Fruit fly (Drosophila melanogaster) whole organism, embryonic: ENCODE results near the gene Nab2.

Experiments
- Antp ChIP-seq: fragments of 200-800 bp; sonication (Bioruptor generic); optimal IDR thresholded peaks from 3 replicates; lab custom pipeline; 2016; ENCODE audit warnings: missing biosample characterization, missing genetic modification characterization
- CG10267 ChIP-seq: fragments of 200-800 bp; sonication (Bioruptor generic); optimal IDR thresholded peaks from 2 replicates; lab custom pipeline; 2018; ENCODE audit warnings: missing biosample characterization, mild to moderate bottlenecking, missing genetic modification characterization, moderate library complexity
- CG10543 ChIP-seq: fragments of 200-800 bp; sonication (Bioruptor generic); optimal IDR thresholded peaks from 3 replicates; lab custom pipeline; 2017; ENCODE audit warnings: missing biosample characterization, mild to moderate bottlenecking, missing genetic modification characterization, moderate library complexity
- CG10979 ChIP-seq: fragments of 200-800 bp; sonication (Bioruptor generic); optimal IDR thresholded peaks from 2 replicates; lab custom pipeline; 2018; ENCODE audit warnings: missing biosample characterization, mild to moderate bottlenecking, missing genetic modification characterization, moderate library complexity
- CG11723 ChIP-seq: fragments of 200-800 bp; sonication (Bioruptor generic); optimal IDR thresholded peaks from 2 replicates; lab custom pipeline; 2017; ENCODE audit warnings: missing biosample characterization, mild to moderate bottlenecking, missing genetic modification characterization
- CG12744 ChIP-seq: fragments of 200-800 bp; sonication (Bioruptor generic); optimal IDR thresholded peaks from 2 replicates; lab custom pipeline; 2016; ENCODE audit warnings: missing biosample characterization, missing genetic modification characterization
- CG12769 ChIP-seq: fragments of 200-800 bp; sonication (Bioruptor generic); optimal IDR thresholded peaks from 2 replicates; lab custom pipeline; 2019; ENCODE audit warnings: missing biosample characterization, mild to moderate bottlenecking, missing genetic modification characterization, moderate library complexity
- CG13123 ChIP-seq: fragments of 200-800 bp; sonication (Bioruptor generic); optimal IDR thresholded peaks from 2 replicates; lab custom pipeline; 2016; ENCODE audit warnings: missing biosample characterization, missing genetic modification characterization
- CG13424 ChIP-seq: fragments of 200-800 bp; sonication (Bioruptor generic); optimal IDR thresholded peaks from 2 replicates; lab custom pipeline; 2019; ENCODE audit warnings: missing biosample characterization, mild to moderate bottlenecking, missing genetic modification characterization, moderate library complexity
- CG14860 ChIP-seq: fragments of 200-800 bp; sonication (Bioruptor generic); IDR thresholded peaks from 3 replicates; pipeline ENCODE4 v1.3.6; 2022; ENCODE audit warnings: missing biosample characterization, missing genetic modification characterization; ENCODE audit not compliant: partially characterized antibody
- CG15073 ChIP-seq: fragments of 200-800 bp; sonication (Bioruptor generic); optimal IDR thresholded peaks from 2 replicates; lab custom pipeline; 2016; ENCODE audit warnings: missing biosample characterization, missing genetic modification characterization
- CG1832 ChIP-seq: fragments of 200-800 bp; sonication (Bioruptor generic); optimal IDR thresholded peaks from 2 replicates; lab custom pipeline; 2017; ENCODE audit warnings: missing biosample characterization, mild to moderate bottlenecking, missing genetic modification characterization, inconsistent platforms
- CG2199 ChIP-seq: fragments of 200-800 bp; sonication (Bioruptor generic); IDR thresholded peaks from 3 replicates; pipeline ENCODE4 v1.3.6; 2022; ENCODE audit warnings: missing biosample characterization, missing genetic modification characterization
- CG2875 ChIP-seq: fragments of 200-800 bp; sonication (Bioruptor generic); optimal IDR thresholded peaks from 2 replicates; lab custom pipeline; 2017; ENCODE audit warnings: missing biosample characterization, mild to moderate bottlenecking, missing genetic modification characterization, missing genetic modification reagents
- CG33213 ChIP-seq: fragments of 200-800 bp; sonication (Bioruptor generic); optimal IDR thresholded peaks from 3 replicates; lab custom pipeline; 2016; ENCODE audit warnings: missing biosample characterization, missing genetic modification characterization
- CG3726 ChIP-seq: fragments of 200-800 bp; sonication (Bioruptor generic); IDR thresholded peaks from 3 replicates; pipeline ENCODE4, ENCODE4 v1.3.6; 2022; ENCODE audit warnings: missing biosample characterization, missing genetic modification characterization
- CG5180 ChIP-seq: fragments of 200-800 bp; sonication (Bioruptor generic); optimal IDR thresholded peaks from 3 replicates; lab custom pipeline; 2017; ENCODE audit warnings: missing biosample characterization, missing genetic modification characterization, mild to moderate bottlenecking, moderate library complexity, missing genetic modification reagents
- CG6254 ChIP-seq: fragments of 200-800 bp; sonication (Bioruptor generic); optimal IDR thresholded peaks from 3 replicates; lab custom pipeline; 2017; ENCODE audit warnings: mild to moderate bottlenecking, missing biosample characterization, missing genetic modification reagents, missing genetic modification characterization
- CG7786 ChIP-seq: fragments of 200-800 bp; sonication (Bioruptor generic); optimal IDR thresholded peaks from 2 replicates; lab custom pipeline; 2016; ENCODE audit warnings: missing biosample characterization, missing genetic modification characterization
- CG7987 ChIP-seq: fragments of 200-800 bp; sonication (Bioruptor generic); optimal IDR thresholded peaks from 2 replicates; lab custom pipeline; 2018; ENCODE audit warnings: missing biosample characterization, mild to moderate bottlenecking, missing genetic modification characterization, moderate library complexity
- CG8359 ChIP-seq: fragments of 200-800 bp; sonication (Bioruptor generic); optimal IDR thresholded peaks from 2 replicates; lab custom pipeline; 2017; ENCODE audit warnings: missing biosample characterization, mild to moderate bottlenecking, missing genetic modification characterization, borderline replicate concordance
- Fer1 ChIP-seq: fragments of 200-800 bp; sonication (Bioruptor generic); optimal IDR thresholded peaks from 2 replicates; lab custom pipeline; 2017; ENCODE audit warnings: missing biosample characterization, mild to moderate bottlenecking, missing genetic modification characterization
- HLH54F ChIP-seq: fragments of 200-800 bp; sonication (Bioruptor generic); optimal IDR thresholded peaks from 3 replicates; lab custom pipeline; 2016; ENCODE audit warnings: missing biosample characterization, missing genetic modification characterization
- Hsf ChIP-seq: fragments of 200-800 bp; sonication (Bioruptor generic); optimal IDR thresholded peaks from 3 replicates; lab custom pipeline; 2016; ENCODE audit warnings: missing biosample characterization, missing genetic modification characterization
- MESR4 ChIP-seq: fragments of 200-800 bp; sonication (Bioruptor generic); optimal IDR thresholded peaks from 2 replicates; lab custom pipeline; 2018; ENCODE audit warnings: missing biosample characterization, mild to moderate bottlenecking, missing genetic modification characterization, moderate library complexity
- MTF-1 ChIP-seq: fragments of 200-800 bp; sonication (Bioruptor generic); optimal IDR thresholded peaks from 2 replicates; lab custom pipeline; 2018; ENCODE audit warnings: missing biosample characterization, mild to moderate bottlenecking, missing genetic modification characterization, borderline replicate concordance
- Ptx1 ChIP-seq: fragments of 200-800 bp; sonication (Bioruptor generic); IDR thresholded peaks from 2 replicates; pipeline ENCODE4 v1.3.6; 2022; ENCODE audit warnings: missing biosample characterization, missing genetic modification characterization
- Six4 ChIP-seq: fragments of 200-800 bp; sonication (Bioruptor generic); optimal IDR thresholded peaks from 2 replicates; lab custom pipeline; 2016; ENCODE audit warnings: missing biosample characterization, missing genetic modification characterization
- Sry-β ChIP-seq: fragments of 200-800 bp; sonication (Bioruptor generic); optimal IDR thresholded peaks from 2 replicates; lab custom pipeline; 2018; ENCODE audit warnings: missing biosample characterization, mild to moderate bottlenecking, missing genetic modification characterization, moderate library complexity
- Taf1 ChIP-seq: fragments of 200-800 bp; sonication (Bioruptor generic); IDR thresholded peaks from 2 replicates; pipeline ENCODE4 v1.3.6; 2022; ENCODE audit warnings: missing biosample characterization, missing genetic modification characterization
- al ChIP-seq: fragments of 200-800 bp; sonication (Bioruptor generic); IDR thresholded peaks from 2 replicates; pipeline ENCODE4 v1.3.6; 2022; ENCODE audit warnings: missing biosample characterization, missing genetic modification characterization
- bigmax ChIP-seq: fragments of 200-800 bp; sonication (Bioruptor generic); optimal IDR thresholded peaks from 2 replicates; lab custom pipeline; 2018; ENCODE audit warnings: missing biosample characterization, mild to moderate bottlenecking, missing genetic modification characterization
- chn ChIP-seq: fragments of 200-800 bp; sonication (Bioruptor generic); optimal IDR thresholded peaks from 2 replicates; lab custom pipeline; 2016; ENCODE audit warnings: missing biosample characterization, missing genetic modification characterization
- cwo ChIP-seq: fragments of 200-800 bp; sonication (Bioruptor generic); optimal IDR thresholded peaks from 3 replicates; lab custom pipeline; 2017; ENCODE audit warnings: missing biosample characterization, missing genetic modification characterization, mild to moderate bottlenecking, moderate library complexity, missing genetic modification reagents
- dati ChIP-seq: fragments of 200-800 bp; sonication (Bioruptor generic); IDR thresholded peaks from 2 replicates; pipeline ENCODE4 v1.3.6; 2022; ENCODE audit warnings: missing biosample characterization, missing genetic modification characterization
- dmrt99B ChIP-seq: fragments of 200-800 bp; sonication (Bioruptor generic); optimal IDR thresholded peaks from 2 replicates; lab custom pipeline; 2018; ENCODE audit warnings: missing biosample characterization, mild to moderate bottlenecking, missing genetic modification characterization, moderate library complexity
- en ChIP-seq: fragments of 200-800 bp; sonication (Bioruptor generic); optimal IDR thresholded peaks from 2 replicates; lab custom pipeline; 2016; ENCODE audit warnings: missing biosample characterization, missing genetic modification characterization
- fd102C ChIP-seq: fragments of 200-800 bp; sonication (Bioruptor generic); optimal IDR thresholded peaks from 2 replicates; lab custom pipeline; 2018; ENCODE audit warnings: missing biosample characterization, mild to moderate bottlenecking, missing genetic modification characterization, moderate library complexity
- gsb ChIP-seq: fragments of 200-800 bp; sonication (Bioruptor generic); IDR thresholded peaks from 2 replicates; pipeline ENCODE4 v1.3.6; 2022; ENCODE audit warnings: missing biosample characterization, missing genetic modification characterization
- lov ChIP-seq, 2 experiments: fragments of 200-800 bp in 1 of 2; fragments of >200 bp in 1 of 2; sonication (Bioruptor generic) in 1 of 2; IDR thresholded peaks in 1 of 2; optimal IDR thresholded peaks in 1 of 2; 2 replicates in 1 of 2; 3 replicates in 1 of 2; pipeline versions ENCODE4 v1.3.6 to Lab custom; 2017 to 2022; ENCODE audit warnings: missing biosample characterization in 1 of 2, missing genetic modification characterization in 1 of 2
- nerfin-1 ChIP-seq: fragments of 200-800 bp; sonication (Bioruptor generic); optimal IDR thresholded peaks from 3 replicates; lab custom pipeline; 2019; ENCODE audit warnings: missing biosample characterization, mild to moderate bottlenecking, missing genetic modification characterization, moderate library complexity
- sc ChIP-seq, 3 experiments: fragments of >200 bp in 2 of 3; fragments of 200-800 bp in 1 of 3; sonication (Bioruptor generic) in 1 of 3; optimal IDR thresholded peaks; 2 replicates in 2 of 3; 3 replicates in 1 of 3; lab custom pipeline; 2017; ENCODE audit warnings: mild to moderate bottlenecking in 1 of 3, missing biosample characterization in 1 of 3, missing genetic modification characterization in 1 of 3, missing genetic modification reagents in 1 of 3
- schlank ChIP-seq: fragments of 200-800 bp; sonication (Bioruptor generic); optimal IDR thresholded peaks from 2 replicates; lab custom pipeline; 2018; ENCODE audit warnings: missing biosample characterization, mild to moderate bottlenecking, missing genetic modification characterization
- sens ChIP-seq: fragments of 200-800 bp; sonication (Bioruptor generic); peaks from one replicate; lab custom pipeline; 2016; ENCODE audit warnings: missing biosample characterization, missing genetic modification characterization
- sug ChIP-seq: fragments of 200-800 bp; optimal IDR thresholded peaks from 2 replicates; lab custom pipeline; 2019; ENCODE audit warnings: missing biosample characterization, mild to moderate bottlenecking, missing genetic modification characterization, moderate library complexity
- tin ChIP-seq: fragments of 200-800 bp; sonication (Bioruptor generic); optimal IDR thresholded peaks from 3 replicates; lab custom pipeline; 2016; ENCODE audit warnings: missing biosample characterization, missing genetic modification characterization
- zen ChIP-seq: fragments of 200-800 bp; sonication (Bioruptor generic); optimal IDR thresholded peaks from 3 replicates; lab custom pipeline; 2018; ENCODE audit warnings: missing biosample characterization, mild to moderate bottlenecking, missing genetic modification characterization, moderate library complexity

Gene Nab2

DNA sequence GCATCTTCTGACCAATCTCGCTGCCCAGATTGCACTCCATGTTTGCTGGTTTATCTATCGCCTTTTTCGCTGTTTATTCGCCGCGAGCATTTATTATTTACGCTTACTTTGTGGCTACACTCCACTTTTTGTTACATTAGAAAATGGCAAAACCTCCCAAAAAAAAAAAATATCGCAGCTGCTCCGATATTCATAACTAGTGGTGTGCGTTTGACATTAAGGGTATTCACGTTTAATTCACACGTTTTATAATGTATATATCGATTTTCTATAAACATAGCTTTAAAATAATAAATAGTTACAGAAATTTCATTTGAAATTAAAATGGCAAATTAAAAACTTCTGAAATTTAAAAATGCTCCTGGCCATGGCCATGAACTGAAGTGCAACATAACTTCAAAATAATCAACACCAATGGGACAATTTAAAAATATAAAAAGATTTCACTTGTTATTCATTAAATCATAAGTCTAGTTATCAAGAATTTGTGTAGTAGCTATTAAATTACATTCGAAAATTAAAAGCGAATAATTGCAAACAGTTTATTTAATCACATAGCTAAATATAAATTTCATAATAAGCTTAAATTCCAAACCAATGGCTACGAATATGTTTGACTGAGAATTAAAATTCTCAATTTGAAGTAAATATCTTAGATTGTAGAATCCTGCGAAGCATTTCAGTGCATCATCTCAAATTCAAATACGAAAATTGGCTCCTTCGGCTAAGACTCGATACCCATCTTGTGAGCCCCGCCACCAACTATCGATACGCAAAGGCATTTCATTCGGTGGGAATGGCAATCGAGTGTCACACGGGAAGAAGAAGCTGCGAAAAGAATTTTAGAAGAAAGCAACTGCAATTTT lies at the start of gene Nab2, which contains the start of gene BRWD3 (continued):
- no peak for TF ChIP-seq fd102C
- TF ChIP-seq CG10267, result no peak
- no peak for TF ChIP-seq CG1832 (GFP tag; lab: Kevin White, UChicago)
- no peak for TF ChIP-seq schlank
- TF ChIP-seq CG7786, result no peak
- TF ChIP-seq CG33213 (GFP tag; lab: Kevin White, UChicago), result no peak
- peak; percentile 79 for TF ChIP-seq MESR4 (GFP tag; lab: Kevin White, UChicago)
- TF ChIP-seq sug, result no peak
- TF ChIP-seq lov (optimal IDR thresholded peaks at IDR 0.05; lab: Kevin White, UChicago), result no peak
- TF ChIP-seq lov (GFP tag; IDR thresholded peaks at IDR 0.05; lab: Robert Waterston, UW), result 0 out of 3 replicates have a peak, but pooled peaks have one; percentile 17
- TF ChIP-seq bigmax, result no peak
- TF ChIP-seq CG8359, result no peak
- TF ChIP-seq sc (optimal IDR thresholded peaks at IDR 0.05; lab: Kevin White, UChicago), result no peak
- TF ChIP-seq sc (GFP tag; optimal IDR thresholded peaks at IDR 0.05; lab: Kevin White, UChicago), result no peak
- no peak for TF ChIP-seq gsb (GFP tag; lab: Robert Waterston, UW)
- no peak for TF ChIP-seq CG2875
- no peak for TF ChIP-seq CG3726
- no peak for TF ChIP-seq Fer1 (GFP tag; lab: Kevin White, UChicago)
- no peak for TF ChIP-seq Six4 (GFP tag; lab: Kevin White, UChicago)
- TF ChIP-seq Antp (GFP tag; lab: Kevin White, UChicago), result no peak
- TF ChIP-seq sens (GFP tag; lab: Kevin White, UChicago), result peak; percentile 84
- no peak for TF ChIP-seq en (GFP tag; lab: Kevin White, UChicago)
- TF ChIP-seq CG12769 (tag; lab: Kevin White, UChicago), result no peak
- TF ChIP-seq CG14860, result peak; percentile 42; the same call in 2 of the 3 replicates
- TF ChIP-seq CG6254 (GFP tag; lab: Kevin White, UChicago), result no peak
- peak; percentile 61 for TF ChIP-seq Hsf (GFP tag; lab: Kevin White, UChicago)
- peak; percentile 28 for TF ChIP-seq zen
- TF ChIP-seq CG11723 (GFP tag; lab: Kevin White, UChicago), result no peak
- peak; percentile 7 for TF ChIP-seq CG12744 (GFP tag; lab: Kevin White, UChicago)
- TF ChIP-seq tin, result peak; percentile 38
- peak; percentile 35; the same call in 1 of the 2 replicates for TF ChIP-seq Ptx1 (GFP tag; lab: Robert Waterston, UW)
- TF ChIP-seq dmrt99B (tag; lab: Kevin White, UChicago), result no peak
- no peak for TF ChIP-seq CG5180 (GFP tag; lab: Kevin White, UChicago)
- TF ChIP-seq CG10543, result peak; percentile 38
- TF ChIP-seq CG15073, result no peak
- no peak for TF ChIP-seq CG13123 (GFP tag; lab: Kevin White, UChicago)
- TF ChIP-seq Taf1 (GFP tag; lab: Robert Waterston, UW), result no peak
- peak; percentile 13 for TF ChIP-seq CG10979 (tag; lab: Kevin White, UChicago)
- TF ChIP-seq nerfin-1 (tag; lab: Kevin White, UChicago), result no peak
- TF ChIP-seq dati (GFP tag; lab: Robert Waterston, UW), result no peak
- TF ChIP-seq CG13424, result peak; percentile 57
- TF ChIP-seq al (GFP tag; lab: Robert Waterston, UW), result 0 out of 2 replicates have a peak, but pooled peaks have one; percentile 34
- TF ChIP-seq CG2199, result no peak
- TF ChIP-seq Sry-β (GFP tag; lab: Kevin White, UChicago), result peak; percentile 56
- TF ChIP-seq HLH54F (GFP tag; lab: Kevin White, UChicago), result no peak
- TF ChIP-seq cwo (GFP tag; lab: Kevin White, UChicago), result no peak
- TF ChIP-seq chn (GFP tag; lab: Kevin White, UChicago), result no peak
- TF ChIP-seq MTF-1 (GFP tag; lab: Kevin White, UChicago), result no peak
- TF ChIP-seq CG7987 (GFP tag; lab: Kevin White, UChicago), result no peak
